Worm (Caenorhabditis elegans): ENCODE data around the gene sri-50.

DNA sequence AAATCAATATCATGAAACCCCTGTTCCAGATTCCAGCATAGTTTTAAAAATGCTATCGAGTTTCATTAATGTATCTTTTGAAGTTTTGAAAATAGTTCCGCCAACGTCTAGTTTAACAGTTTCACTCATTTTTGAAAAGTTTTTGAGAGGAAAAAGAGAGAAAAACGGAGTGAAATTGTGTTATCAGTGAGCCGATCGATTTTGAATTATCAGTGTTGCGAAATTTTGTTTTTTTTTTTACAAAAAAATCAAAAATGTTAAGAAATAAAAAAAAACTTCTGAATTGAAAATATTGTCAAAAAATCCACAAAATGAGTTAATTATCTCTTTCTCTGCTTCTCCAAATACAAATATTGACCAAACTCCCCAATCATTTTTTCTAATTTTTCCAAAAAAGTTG, 19.2 kb downstream of the sri-50 start, which contains the start of gene ZC239.13:
- TF ChIP-seq nhr-28 (tag; optimal IDR thresholded peaks at IDR 0.05) (no peak), unc-62 (GFP tag; optimal IDR thresholded peaks at IDR 0.05) (no peak), nhr-237 (tag; optimal IDR thresholded peaks at IDR 0.05) (no peak), nhr-76 (tag; optimal IDR thresholded peaks at IDR 0.05) (no peak)

All from whole organism, mixed stage, embryonic.